Fruit fly (Drosophila melanogaster): ENCODE measurements around the gene OXA1L.
A peak's percentile ranks its signal among the peaks of the same experiment; 100 is the strongest.

OXA1L gene

dm6 chr3L:10858569-10858968 is 27.7 kb downstream of the OXA1L start (continued):
- no peak for TF ChIP-seq CG30020 (tag; optimal IDR thresholded peaks at IDR 0.05)
- TF ChIP-seq Sry-δ (GFP tag; optimal IDR thresholded peaks at IDR 0.05) = no peak
- no peak for TF ChIP-seq CG13624 (GFP tag; optimal IDR thresholded peaks at IDR 0.05)
- peak; percentile 84 for TF ChIP-seq CG15479 (GFP tag; optimal IDR thresholded peaks at IDR 0.05)
- no peak for TF ChIP-seq ems (GFP tag; optimal IDR thresholded peaks at IDR 0.05)
- TF ChIP-seq grau (tag; optimal IDR thresholded peaks at IDR 0.05) = no peak
- TF ChIP-seq CG8478 (optimal IDR thresholded peaks at IDR 0.05) = no peak
- TF ChIP-seq Ravus (GFP tag; IDR thresholded peaks at IDR 0.05) = no peak
- no peak for TF ChIP-seq CG4404 (GFP tag; IDR thresholded peaks at IDR 0.05)
- no peak for TF ChIP-seq CG6683 (GFP tag; optimal IDR thresholded peaks at IDR 0.05)
- TF ChIP-seq slou (GFP tag; optimal IDR thresholded peaks at IDR 0.05) = no peak
- TF ChIP-seq unpg (GFP tag; optimal IDR thresholded peaks at IDR 0.05) = no peak
- TF ChIP-seq twi (tag; optimal IDR thresholded peaks at IDR 0.05) = peak; percentile 2
- TF ChIP-seq ERR (GFP tag; optimal IDR thresholded peaks at IDR 0.05) = no peak
- TF ChIP-seq her (GFP tag; optimal IDR thresholded peaks at IDR 0.05) = no peak
- TF ChIP-seq D19A (tag; optimal IDR thresholded peaks at IDR 0.05) = no peak
- TF ChIP-seq pho (GFP tag; optimal IDR thresholded peaks at IDR 0.05) = no peak
- TF ChIP-seq CG9817 (tag; optimal IDR thresholded peaks at IDR 0.05) = no peak
- no peak for TF ChIP-seq Mes4 (GFP tag; optimal IDR thresholded peaks at IDR 0.05)
- no peak for TF ChIP-seq Stat92E (GFP tag; optimal IDR thresholded peaks at IDR 0.05)
- no peak for TF ChIP-seq cato (GFP tag; optimal IDR thresholded peaks at IDR 0.05; ENCODE audit: borderline replicate concordance)
- TF ChIP-seq tap (tag; optimal IDR thresholded peaks at IDR 0.05) = no peak
- no peak for TF ChIP-seq gro (GFP tag; optimal IDR thresholded peaks at IDR 0.05)
- TF ChIP-seq CG4617 (GFP tag; optimal IDR thresholded peaks at IDR 0.05; ENCODE audit: borderline replicate concordance) = no peak
- no peak for TF ChIP-seq TFAM (GFP tag; optimal IDR thresholded peaks at IDR 0.05)
- TF ChIP-seq CG4360 (GFP tag; IDR thresholded peaks at IDR 0.05) = peak; percentile 69; the same call in 1 of the 2 replicates
- TF ChIP-seq zen (tag; optimal IDR thresholded peaks at IDR 0.05) = no peak
- no peak for TF ChIP-seq Hmx (GFP tag; optimal IDR thresholded peaks at IDR 0.05)
- no peak for TF ChIP-seq Awh (GFP tag; IDR thresholded peaks at IDR 0.05)
- no peak for TF ChIP-seq Neu2 (GFP tag; optimal IDR thresholded peaks at IDR 0.05; ENCODE audit: borderline replicate concordance)
- TF ChIP-seq z (GFP tag; IDR thresholded peaks at IDR 0.05) = no peak
- no peak for TF ChIP-seq Meics (GFP tag; optimal IDR thresholded peaks at IDR 0.05)
- peak in 1 of 2 experiments; percentile 48 for TF ChIP-seq crp (GFP tag; optimal IDR thresholded peaks at IDR 0.05)
- no peak for TF ChIP-seq CG10274 (GFP tag; optimal IDR thresholded peaks at IDR 0.05)
- TF ChIP-seq ap (GFP tag; IDR thresholded peaks at IDR 0.05) = no peak
- TF ChIP-seq CG11093 (GFP tag; IDR thresholded peaks at IDR 0.05) = no peak
- no peak for TF ChIP-seq CG34224 (GFP tag; IDR thresholded peaks at IDR 0.05; ENCODE audit: partially characterized antibody)
- no peak for TF ChIP-seq CG15601 (tag; optimal IDR thresholded peaks at IDR 0.05)
- no peak for TF ChIP-seq CG7745 (tag; optimal IDR thresholded peaks at IDR 0.05)
- TF ChIP-seq CG2875 (GFP tag; optimal IDR thresholded peaks at IDR 0.05) = peak; percentile 46
- peak; percentile 15 for TF ChIP-seq CG4707 (GFP tag; optimal IDR thresholded peaks at IDR 0.05)
- no peak for TF ChIP-seq bigmax (GFP tag; optimal IDR thresholded peaks at IDR 0.05)
- TF ChIP-seq pros (GFP tag; optimal IDR thresholded peaks at IDR 0.05) = no peak
- TF ChIP-seq CG9876 (GFP tag; optimal IDR thresholded peaks at IDR 0.05) = no peak
- no peak for TF ChIP-seq insv (GFP tag; optimal IDR thresholded peaks at IDR 0.05)
- peak; percentile 31 for TF ChIP-seq CG2202 (tag; optimal IDR thresholded peaks at IDR 0.05)
- peak; percentile 26 for TF ChIP-seq dm (GFP tag; optimal IDR thresholded peaks at IDR 0.05)
- TF ChIP-seq nau (GFP tag; optimal IDR thresholded peaks at IDR 0.05) = peak; percentile 37
- no peak for TF ChIP-seq NFAT (GFP tag; IDR thresholded peaks at IDR 0.05)
- no peak for TF ChIP-seq CG12769 (tag; optimal IDR thresholded peaks at IDR 0.05)
- no peak for TF ChIP-seq oc (tag; optimal IDR thresholded peaks at IDR 0.05)
